Worm (Caenorhabditis elegans): ENCODE results near the gene egg-1.

DNA sequence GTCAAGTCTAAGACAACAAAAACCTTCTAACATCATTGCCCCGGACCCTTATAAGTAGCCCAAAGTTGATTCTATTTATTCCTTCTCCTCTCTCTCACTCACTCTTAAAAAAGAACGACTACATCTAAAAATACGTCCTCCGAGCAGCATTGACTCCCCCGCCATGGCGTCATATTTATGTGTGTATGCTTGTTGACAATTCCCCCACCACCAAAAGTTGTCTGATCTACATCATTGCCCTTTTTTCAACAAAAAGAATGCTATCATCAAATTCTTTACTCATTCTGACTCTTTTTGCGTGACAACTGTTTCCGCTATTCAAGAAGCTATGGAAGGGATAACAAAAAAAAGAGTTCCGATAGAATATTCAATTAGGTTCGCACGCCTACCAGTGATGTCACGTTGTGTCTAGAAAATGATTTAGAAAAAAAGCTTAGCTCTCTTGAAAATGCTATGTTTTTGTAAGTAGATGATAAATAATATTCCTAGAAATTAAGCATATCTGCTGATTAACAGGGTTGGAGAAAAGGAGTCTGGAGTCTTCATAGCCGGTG lies 29.6 kb downstream of the egg-1 start:
- no peak for TF ChIP-seq lin-35 (GFP tag; optimal IDR thresholded peaks at IDR 0.05)
- TF ChIP-seq aptf-2 (GFP tag; conservative IDR thresholded peaks at IDR 0.05) = no peak
- no peak for TF ChIP-seq madf-6 (GFP tag; IDR thresholded peaks at IDR 0.05)
- TF ChIP-seq efl-1 (GFP tag; optimal IDR thresholded peaks at IDR 0.05) = no peak
- TF ChIP-seq pha-4 (tag; optimal IDR thresholded peaks at IDR 0.05) = no peak
- no peak for TF ChIP-seq F49E8.2 (tag; optimal IDR thresholded peaks at IDR 0.05; ENCODE audit: insufficient read depth)
- no peak for TF ChIP-seq F55B11.4 (tag; optimal IDR thresholded peaks at IDR 0.05; ENCODE audit: borderline replicate concordance, insufficient read depth)
- no peak for TF ChIP-seq let-526 (GFP tag; IDR thresholded peaks at IDR 0.05)
- TF ChIP-seq snpc-4 (GFP tag; optimal IDR thresholded peaks at IDR 0.05) = no peak
- no peak for TF ChIP-seq snpc-4 (tag; optimal IDR thresholded peaks at IDR 0.05)
- TF ChIP-seq dox-1 (GFP tag; IDR thresholded peaks at IDR 0.05) = no peak
